Worm (Caenorhabditis elegans) whole organism, early embryonic: Measurements from ENCODE around the gene T15H9.5.

Experiments used
- F13C5.2 ChIP-seq: sonication (generic microtip); optimal IDR thresholded peaks from 2 replicates; lab custom pipeline; 2017; ENCODE audit warnings: mild to moderate bottlenecking, missing genetic modification characterization, inconsistent platforms, missing compliant biosample characterization
- ama-1 ChIP-seq: fragments of 150-350 bp; optimal IDR thresholded peaks from 2 replicates; lab custom pipeline; 2014
- ceh-13 ChIP-seq: fragments of 200-800 bp; sonication (Bioruptor generic); optimal IDR thresholded peaks from 2 replicates; lab custom pipeline; 2018; ENCODE audit warnings: mild to moderate bottlenecking, missing genetic modification characterization, missing compliant biosample characterization
- ceh-36 ChIP-seq: sonication (generic microtip); optimal IDR thresholded peaks from 2 replicates; lab custom pipeline; 2016; ENCODE audit warnings: missing genetic modification characterization, inconsistent platforms, missing compliant biosample characterization
- ets-7 ChIP-seq: sonication (generic microtip); optimal IDR thresholded peaks from 2 replicates; lab custom pipeline; 2016; ENCODE audit warnings: missing genotype, missing genetic modification characterization, missing compliant biosample characterization
- flt-1 ChIP-seq: fragments of 200-800 bp; sonication (Bioruptor generic); IDR thresholded peaks from 2 replicates; pipeline ENCODE4 v1.3.6; 2022; ENCODE audit warnings: missing genetic modification characterization, missing compliant biosample characterization
- hmbx-1 ChIP-seq: sonication (generic microtip); optimal IDR thresholded peaks from 2 replicates; lab custom pipeline; 2016; ENCODE audit warnings: mild to moderate bottlenecking, missing genetic modification characterization, missing compliant biosample characterization
- hmg-4 ChIP-seq: fragments of 200-800 bp; sonication (Bioruptor generic); optimal IDR thresholded peaks from 2 replicates; lab custom pipeline; 2018; ENCODE audit warnings: mild to moderate bottlenecking, missing genetic modification characterization, missing compliant biosample characterization
- hnd-1 ChIP-seq: sonication (generic microtip); optimal IDR thresholded peaks from 2 replicates; lab custom pipeline; 2016; ENCODE audit warnings: missing genetic modification characterization, missing compliant biosample characterization
- pes-1 ChIP-seq: fragments of 200-800 bp; sonication (Bioruptor generic); IDR thresholded peaks from 2 replicates; pipeline ENCODE4 v1.3.6; 2022; ENCODE audit warnings: missing genetic modification reagents, missing genetic modification characterization, missing compliant biosample characterization
- scrt-1 ChIP-seq: fragments of 200-800 bp; sonication (Bioruptor generic); IDR thresholded peaks from 2 replicates; pipeline ENCODE4 v1.3.6; 2022; ENCODE audit warnings: missing genetic modification characterization, missing compliant biosample characterization
- tbx-11 ChIP-seq: fragments of 200-800 bp; sonication (Bioruptor generic); IDR thresholded peaks from 2 replicates; pipeline ENCODE4 v1.3.6; 2022; ENCODE audit warnings: missing genetic modification characterization, missing compliant biosample characterization
- tbx-37 ChIP-seq: fragments of 200-800 bp; sonication (Bioruptor generic); conservative IDR thresholded peaks from 2 replicates; pipeline ENCODE4 v1.3.6; 2022; ENCODE audit warnings: missing genetic modification reagents, missing genetic modification characterization, missing compliant biosample characterization
- tra-4 ChIP-seq: sonication (generic microtip); optimal IDR thresholded peaks from 2 replicates; lab custom pipeline; 2017; ENCODE audit warnings: missing genetic modification characterization, missing compliant biosample characterization

DNA sequence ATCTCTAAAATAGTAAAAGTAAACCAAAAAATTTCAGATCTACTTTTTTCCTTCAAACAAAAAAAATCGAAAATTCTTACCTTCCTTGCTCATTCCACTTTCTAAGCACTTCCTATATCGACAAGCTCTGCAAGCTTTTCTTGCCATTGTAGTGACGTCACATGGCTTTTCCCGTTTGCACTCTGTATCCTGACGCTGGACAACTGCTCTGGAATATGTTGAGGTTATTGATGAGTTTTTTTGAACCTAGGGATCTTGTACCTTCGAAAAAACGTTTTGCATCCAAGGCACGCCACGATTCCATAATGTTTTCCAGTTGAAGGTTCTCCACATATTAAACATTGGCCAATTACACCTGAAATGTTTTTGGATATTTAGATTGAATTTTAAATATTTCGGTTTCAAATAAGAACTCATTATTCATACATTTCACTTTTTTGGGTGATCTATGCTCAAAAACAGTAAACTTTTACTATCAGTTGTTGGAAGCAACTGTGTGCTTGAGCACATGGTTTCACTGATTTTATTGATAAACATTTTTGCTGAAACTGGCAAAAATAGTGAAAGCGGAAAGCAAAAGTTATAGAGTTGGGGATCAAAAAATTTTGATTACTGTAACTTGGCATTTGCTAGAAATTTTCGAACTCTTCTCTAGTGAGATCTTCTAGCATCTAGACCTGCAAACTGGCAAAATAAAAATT, 11.1 kb downstream of the T15H9.5 start:
- no peak for TF ChIP-seq pes-1 (GFP tag; lab: Robert Waterston, UW)
- no peak for TF ChIP-seq hnd-1 (tag; lab: Kevin White, UChicago)
- no peak for TF ChIP-seq tra-4 (tag; lab: Kevin White, UChicago)
- no peak for TF ChIP-seq ceh-36 (tag; lab: Kevin White, UChicago)
- no peak for TF ChIP-seq ama-1
- no peak for TF ChIP-seq F13C5.2 (tag; lab: Kevin White, UChicago)
- no peak for TF ChIP-seq ceh-13 (GFP tag; lab: Kevin White, UChicago)
- no peak for TF ChIP-seq ets-7 (tag; lab: Kevin White, UChicago)
- no peak for TF ChIP-seq tbx-37 (GFP tag; lab: Robert Waterston, UW)
- no peak for TF ChIP-seq flt-1
- no peak for TF ChIP-seq hmg-4
- TF ChIP-seq scrt-1 (GFP tag; lab: Robert Waterston, UW): no peak
- TF ChIP-seq tbx-11 (GFP tag; lab: Robert Waterston, UW): no peak
- no peak for TF ChIP-seq hmbx-1 (tag; lab: Kevin White, UChicago)
